Worm (Caenorhabditis elegans) whole organism, L2 larva: ENCODE data around the gene T05C1.2.

Experiments
- C34F6.9 ChIP-seq: fragments of 150-350 bp; optimal IDR thresholded peaks from 2 replicates; lab custom pipeline; 2014; ENCODE audit warnings: missing biosample characterization, missing genetic modification characterization
- F13H6.1 ChIP-seq: sonication (generic microtip); optimal IDR thresholded peaks from 2 replicates; lab custom pipeline; 2016; ENCODE audit warnings: missing genetic modification characterization, missing compliant biosample characterization
- R02D3.7 ChIP-seq: fragments of 150-350 bp; optimal IDR thresholded peaks from 2 replicates; lab custom pipeline; 2014; ENCODE audit warnings: missing biosample characterization, missing genetic modification characterization
- Y55F3AM.14 ChIP-seq: fragments of 200-800 bp; sonication (Bioruptor generic); optimal IDR thresholded peaks from 2 replicates; lab custom pipeline; 2018; ENCODE audit warnings: mild to moderate bottlenecking, missing genetic modification characterization, missing compliant biosample characterization
- aly-2 ChIP-seq: fragments of 150-350 bp; optimal IDR thresholded peaks from 2 replicates; lab custom pipeline; 2014; ENCODE audit warnings: missing biosample characterization, missing genetic modification characterization
- blmp-1 ChIP-seq: sonication (generic microtip); optimal IDR thresholded peaks from 2 replicates; lab custom pipeline; 2017; ENCODE audit warnings: missing genetic modification characterization, mild to moderate bottlenecking, missing compliant biosample characterization, antibody characterized with exemption, moderate library complexity; ENCODE audit not compliant: insufficient read depth
- ceh-16 ChIP-seq: fragments of 150-350 bp; optimal IDR thresholded peaks from 2 replicates; lab custom pipeline; 2014; ENCODE audit warnings: missing biosample characterization, missing genetic modification characterization
- crh-2 ChIP-seq: sonication (generic microtip); optimal IDR thresholded peaks from 2 replicates; lab custom pipeline; 2017; ENCODE audit warnings: missing biosample characterization, missing genetic modification characterization
- egl-27 ChIP-seq: sonication (generic microtip); optimal IDR thresholded peaks from 3 replicates; lab custom pipeline; 2017; ENCODE audit warnings: missing biosample characterization, missing genetic modification reagents, missing genetic modification characterization
- elt-1 ChIP-seq: fragments of 150-350 bp; optimal IDR thresholded peaks from 2 replicates; lab custom pipeline; 2014; ENCODE audit warnings: missing biosample characterization, missing genetic modification characterization
- elt-3 ChIP-seq: sonication (generic microtip); optimal IDR thresholded peaks from 2 replicates; lab custom pipeline; 2017; ENCODE audit warnings: missing biosample characterization, missing genetic modification characterization
- fos-1 ChIP-seq: fragments of 150-350 bp; optimal IDR thresholded peaks from 2 replicates; lab custom pipeline; 2014; ENCODE audit warnings: missing biosample characterization, missing genetic modification characterization
- gmeb-1 ChIP-seq: fragments of 150-350 bp; optimal IDR thresholded peaks from 2 replicates; lab custom pipeline; 2014; ENCODE audit warnings: missing biosample characterization, missing genetic modification characterization
- lin-11 ChIP-seq: fragments of 150-350 bp; sonication (generic microtip); optimal IDR thresholded peaks from 2 replicates; lab custom pipeline; 2014; ENCODE audit warnings: missing biosample characterization, missing genetic modification characterization, inconsistent platforms, mixed read lengths
- lin-39 ChIP-seq: fragments of 150-350 bp; optimal IDR thresholded peaks from 2 replicates; lab custom pipeline; 2014; ENCODE audit warnings: missing biosample characterization, missing genetic modification reagents, missing genetic modification characterization
- lsy-2 ChIP-seq, 2 experiments: fragments of 150-350 bp in 1 of 2; sonication (generic microtip) in 1 of 2; optimal IDR thresholded peaks; 2 replicates each; lab custom pipeline; 2014 to 2017; ENCODE audit warnings: missing biosample characterization in 2 of 2, missing genetic modification characterization in 2 of 2
- mab-5 ChIP-seq: fragments of 150-350 bp; optimal IDR thresholded peaks from 2 replicates; lab custom pipeline; 2014; ENCODE audit warnings: missing biosample characterization, missing genetic modification characterization
- mbf-1 ChIP-seq: sonication (generic microtip); optimal IDR thresholded peaks from 2 replicates; lab custom pipeline; 2017; ENCODE audit warnings: missing biosample characterization, missing genetic modification characterization
- mdl-1 ChIP-seq, 2 experiments: fragments of 150-350 bp in 1 of 2; sonication (generic microtip) in 1 of 2; optimal IDR thresholded peaks; 2 replicates each; lab custom pipeline; 2017; ENCODE audit warnings: missing biosample characterization in 2 of 2, missing genetic modification characterization in 2 of 2
- nhr-10 ChIP-seq: sonication (generic microtip); optimal IDR thresholded peaks from 2 replicates; lab custom pipeline; 2017; ENCODE audit warnings: missing biosample characterization, missing genetic modification characterization
- nhr-11 ChIP-seq: fragments of 150-350 bp; optimal IDR thresholded peaks from 2 replicates; lab custom pipeline; 2014; ENCODE audit warnings: missing biosample characterization, missing genetic modification characterization
- nhr-129 ChIP-seq: fragments of 150-350 bp; optimal IDR thresholded peaks from 2 replicates; lab custom pipeline; 2014; ENCODE audit warnings: missing biosample characterization, missing genetic modification characterization
- nhr-23 ChIP-seq: fragments of 150-350 bp; optimal IDR thresholded peaks from 2 replicates; lab custom pipeline; 2014; ENCODE audit warnings: missing biosample characterization, missing genetic modification reagents, missing genetic modification characterization
- nhr-237 ChIP-seq: fragments of 150-350 bp; optimal IDR thresholded peaks from 2 replicates; lab custom pipeline; 2014; ENCODE audit warnings: missing biosample characterization, missing genetic modification characterization
- nhr-25 ChIP-seq: fragments of 150-350 bp; sonication (generic microtip); optimal IDR thresholded peaks from 3 replicates; lab custom pipeline; 2014; ENCODE audit warnings: missing biosample characterization, missing genetic modification characterization
- nhr-6 ChIP-seq: fragments of 150-350 bp; optimal IDR thresholded peaks from 2 replicates; lab custom pipeline; 2014; ENCODE audit warnings: missing biosample characterization, missing genetic modification characterization
- nhr-77 ChIP-seq: fragments of 150-350 bp; optimal IDR thresholded peaks from 2 replicates; lab custom pipeline; 2014; ENCODE audit warnings: missing biosample characterization, missing genetic modification characterization
- peb-1 ChIP-seq: fragments of 150-350 bp; optimal IDR thresholded peaks from 2 replicates; lab custom pipeline; 2014; ENCODE audit warnings: missing biosample characterization, missing genetic modification characterization
- sem-4 ChIP-seq: fragments of 150-350 bp; optimal IDR thresholded peaks from 2 replicates; lab custom pipeline; 2014; ENCODE audit warnings: missing biosample characterization, missing genetic modification reagents, missing genetic modification characterization
- skn-1 ChIP-seq: sonication (generic microtip); optimal IDR thresholded peaks from 2 replicates; lab custom pipeline; 2017; ENCODE audit warnings: missing biosample characterization, missing genetic modification characterization
- snpc-4 ChIP-seq: fragments of 150-350 bp; optimal IDR thresholded peaks from 2 replicates; lab custom pipeline; 2014; ENCODE audit warnings: missing biosample characterization, missing genetic modification characterization
- unc-39 ChIP-seq: fragments of 150-350 bp; optimal IDR thresholded peaks from 2 replicates; lab custom pipeline; 2014; ENCODE audit warnings: missing biosample characterization, missing genetic modification characterization
- unc-55 ChIP-seq: fragments of 150-350 bp; sonication (generic microtip); optimal IDR thresholded peaks from 3 replicates; lab custom pipeline; 2014; ENCODE audit warnings: missing biosample characterization, missing genetic modification reagents, missing genetic modification characterization
- unc-62 ChIP-seq: fragments of 150-350 bp; optimal IDR thresholded peaks from 2 replicates; lab custom pipeline; 2014; ENCODE audit warnings: missing biosample characterization, missing genetic modification reagents, missing genetic modification characterization
- zag-1 ChIP-seq: fragments of 150-350 bp; optimal IDR thresholded peaks from 2 replicates; lab custom pipeline; 2014; ENCODE audit warnings: missing biosample characterization, missing genetic modification characterization
- ztf-1 ChIP-seq: fragments of 200-800 bp; sonication (Bioruptor generic); conservative IDR thresholded peaks from 2 replicates; pipeline ENCODE4 v1.3.6; 2022; ENCODE audit warnings: missing genetic modification characterization, missing compliant biosample characterization
- ztf-11 ChIP-seq: sonication (generic microtip); optimal IDR thresholded peaks from 2 replicates; lab custom pipeline; 2017; ENCODE audit warnings: missing biosample characterization, missing genetic modification characterization

Gene T05C1.2

DNA sequence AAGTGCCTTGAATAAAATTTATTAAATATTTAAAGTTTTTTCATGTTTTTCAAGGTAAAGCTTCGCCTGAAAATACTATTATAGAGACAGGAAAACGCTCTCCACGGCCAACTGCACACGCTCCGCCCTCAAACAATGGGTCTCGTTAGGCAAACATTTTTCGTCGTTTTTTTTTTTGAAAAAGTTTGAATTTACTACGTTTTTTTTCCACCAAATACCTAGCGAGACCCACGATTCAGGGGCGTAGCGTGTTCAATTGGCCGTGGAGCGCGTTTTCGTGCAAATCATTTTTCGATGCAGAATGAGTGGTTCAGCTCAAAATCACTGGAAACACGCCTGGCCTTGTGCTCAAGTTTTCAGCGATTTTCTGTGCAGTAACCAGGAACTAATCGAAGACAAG is 14.1 kb downstream of the T05C1.2 start, which contains the start of gene W06B4.2:
W06B4.2 (plus strand) TSS at position 301 of the 400 bp plus-strand sequence.
- TF ChIP-seq aly-2 (tag; lab: Kevin White, UChicago) (no peak), mbf-1 (no peak), nhr-129 (tag; lab: Kevin White, UChicago) (no peak)
- TF ChIP-seq, all 48 proteins: peak for 0

DNA sequence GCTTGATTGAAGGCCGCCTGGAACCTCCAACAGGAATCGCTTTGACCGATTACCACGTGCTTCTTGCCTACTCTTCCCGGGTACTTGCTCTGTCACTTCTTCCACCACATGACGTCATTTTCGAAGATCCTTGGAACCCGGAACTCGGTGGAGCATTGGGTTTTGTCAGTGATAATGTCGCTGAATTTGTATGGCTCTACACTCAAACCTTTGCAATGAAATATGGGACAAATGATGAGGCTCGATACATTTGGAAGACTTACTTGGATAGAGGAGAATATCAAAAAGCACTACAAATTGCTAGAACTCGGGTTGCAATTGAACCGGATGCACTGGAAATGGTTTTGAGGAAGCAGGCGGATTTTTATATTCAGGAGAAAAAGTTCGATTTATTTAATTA is 19.1 kb downstream of the T05C1.2 start:
- TF ChIP-seq blmp-1 (no peak), gmeb-1 (tag; lab: Kevin White, UChicago) (no peak)
- TF ChIP-seq, all 48 proteins: peak for 0

DNA sequence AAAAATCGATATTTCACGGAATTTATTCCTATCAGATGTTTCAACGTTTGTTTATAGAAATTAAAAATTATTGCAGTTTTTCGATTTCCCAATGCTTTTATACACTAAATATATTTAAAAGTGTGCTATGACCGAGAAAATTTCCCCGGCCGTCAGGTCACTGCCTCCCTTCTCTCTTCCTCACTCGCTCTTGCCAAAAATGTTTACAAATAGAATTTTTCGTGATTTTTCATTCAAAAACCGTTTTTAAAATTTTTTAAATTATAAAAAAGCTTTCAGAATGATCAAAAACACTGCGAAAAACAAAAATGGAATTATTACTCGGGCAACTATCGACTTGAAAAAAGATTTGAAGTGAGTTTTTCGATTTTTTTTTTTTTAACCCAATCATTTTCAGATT is 21.1 kb downstream of the T05C1.2 start, which contains the start of the genes T12C9.7 and vps-18:
T12C9.7 (minus strand) TSS at position 101 of the 400 bp plus-strand sequence.
vps-18 (plus strand) TSS at position 280 of the 400 bp plus-strand sequence.
- no peak for TF ChIP-seq peb-1 (tag; lab: Kevin White, UChicago)
- no peak for TF ChIP-seq nhr-10 (tag; lab: Kevin White, UChicago)
- TF ChIP-seq elt-3 (tag; lab: Kevin White, UChicago), result no peak
- TF ChIP-seq ceh-16 (tag; lab: Kevin White, UChicago), result no peak
- TF ChIP-seq egl-27 (tag; lab: Kevin White, UChicago), result no peak
- TF ChIP-seq elt-1 (tag; lab: Kevin White, UChicago), result no peak
- no peak for TF ChIP-seq lin-39 (tag; lab: Kevin White, UChicago)
- TF ChIP-seq sem-4, result no peak
- TF ChIP-seq nhr-77, result no peak
- TF ChIP-seq C34F6.9 (tag; lab: Kevin White, UChicago), result no peak
- TF ChIP-seq nhr-25 (tag; lab: Kevin White, UChicago), result no peak
- no peak for TF ChIP-seq aly-2 (tag; lab: Kevin White, UChicago)
- no peak for TF ChIP-seq Y55F3AM.14 (GFP tag; lab: Kevin White, UChicago)
- TF ChIP-seq lsy-2 (tag; optimal IDR thresholded peaks at IDR 0.05; lab: Kevin White, UChicago), result no peak
- no peak for TF ChIP-seq F13H6.1 (tag; lab: Kevin White, UChicago)
- TF ChIP-seq fos-1 (tag; lab: Kevin White, UChicago), result no peak
- no peak for TF ChIP-seq unc-62 (GFP tag; lab: Kevin White, UChicago)
- no peak for TF ChIP-seq R02D3.7
- TF ChIP-seq nhr-237 (tag; lab: Kevin White, UChicago), result no peak
- TF ChIP-seq unc-39 (tag; lab: Kevin White, UChicago), result no peak
- TF ChIP-seq, all 48 proteins: peak for 0

DNA sequence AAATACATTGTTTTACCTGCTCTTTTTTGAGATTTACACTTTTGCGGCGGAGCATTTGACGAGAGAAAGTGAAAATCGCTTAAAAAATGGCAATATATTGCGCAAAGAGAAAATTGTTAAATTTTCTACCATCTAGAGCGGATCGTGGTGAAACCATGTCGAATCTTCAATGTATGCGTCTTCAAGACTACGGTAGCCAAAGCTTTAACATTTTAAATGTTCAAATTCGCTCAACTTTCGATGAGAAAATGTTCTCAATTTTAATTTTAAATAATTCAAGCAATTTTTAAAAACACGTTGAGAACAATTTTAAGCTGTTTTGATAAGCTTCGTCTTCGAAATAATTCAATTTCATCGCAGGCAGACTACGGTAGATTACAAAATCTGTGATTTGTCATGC is 21.6 kb downstream of the T05C1.2 start:
- TF ChIP-seq ztf-1 (no peak), egl-27 (tag; lab: Kevin White, UChicago) (no peak), mab-5 (tag; lab: Kevin White, UChicago) (no peak), snpc-4 (tag; lab: Kevin White, UChicago) (no peak), C34F6.9 (tag; lab: Kevin White, UChicago) (no peak), unc-55 (GFP tag; lab: Kevin White, UChicago) (no peak), unc-39 (tag; lab: Kevin White, UChicago) (no peak), skn-1 (tag; lab: Kevin White, UChicago) (no peak), crh-2 (tag; lab: Kevin White, UChicago) (no peak), lin-11 (tag; lab: Kevin White, UChicago) (no peak)

DNA sequence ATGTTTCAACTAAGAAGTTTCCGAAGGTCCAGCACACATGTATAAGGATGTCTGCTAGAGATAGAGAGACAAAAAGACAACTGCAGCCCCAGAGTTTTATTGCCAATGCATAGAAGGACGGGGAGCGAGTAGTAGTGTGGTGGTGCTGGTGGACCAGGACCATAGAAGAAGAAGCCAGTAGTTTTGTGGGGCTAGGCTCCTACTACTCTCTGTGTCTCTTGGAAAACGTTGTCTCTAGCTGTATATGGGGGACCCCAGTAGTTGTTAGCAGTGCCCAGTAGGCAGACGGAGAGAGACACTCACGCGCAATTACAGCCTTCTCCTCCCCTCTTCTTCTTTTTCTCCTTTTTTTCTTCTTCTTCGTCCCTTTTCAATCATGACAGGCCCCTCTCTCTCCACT is 25.9 kb downstream of the T05C1.2 start:
- TF ChIP-seq zag-1 (tag; lab: Kevin White, UChicago), result peak; percentile 38
- peak; percentile 68 for TF ChIP-seq unc-55 (GFP tag; lab: Kevin White, UChicago)
- peak; percentile 17 for TF ChIP-seq crh-2 (tag; lab: Kevin White, UChicago)
- TF ChIP-seq nhr-10 (tag; lab: Kevin White, UChicago), result no peak
- TF ChIP-seq mdl-1 (tag; optimal IDR thresholded peaks at IDR 0.05; lab: Kevin White, UChicago), result peak in 1 of 2 experiments; percentile 32
- TF ChIP-seq F13H6.1 (tag; lab: Kevin White, UChicago), result peak; percentile 62
- TF ChIP-seq nhr-11 (tag; lab: Kevin White, UChicago), result no peak
- no peak for TF ChIP-seq ztf-11 (tag; lab: Kevin White, UChicago)
- TF ChIP-seq C34F6.9 (tag; lab: Kevin White, UChicago), result peak; percentile 58
- peak; percentile 45 for TF ChIP-seq nhr-129 (tag; lab: Kevin White, UChicago)
- TF ChIP-seq sem-4, result peak; percentile 47
- TF ChIP-seq nhr-6 (tag; lab: Kevin White, UChicago), result peak; percentile 3
- TF ChIP-seq Y55F3AM.14 (GFP tag; lab: Kevin White, UChicago), result peak; percentile 55
- TF ChIP-seq lsy-2 (tag; optimal IDR thresholded peaks at IDR 0.05; lab: Kevin White, UChicago), result peak; percentile 19 to 25
- no peak for TF ChIP-seq nhr-23 (tag; lab: Kevin White, UChicago)
